Fruit fly (Drosophila melanogaster) whole organism, embryonic: ENCODE data around the gene Tasp1.

Source experiments
- Abd-B ChIP-seq: fragments of 200-800 bp; sonication (Bioruptor generic); optimal IDR thresholded peaks from 2 replicates; lab custom pipeline; 2018; ENCODE audit warnings: missing biosample characterization, mild to moderate bottlenecking, missing genetic modification characterization, moderate library complexity
- Adf1 ChIP-seq: fragments of 200-800 bp; sonication (Bioruptor generic); IDR thresholded peaks from 2 replicates; pipeline ENCODE4 v1.3.6; 2022; ENCODE audit warnings: missing biosample characterization, missing genetic modification characterization
- CG10209 ChIP-seq: fragments of 200-800 bp; sonication (Bioruptor generic); optimal IDR thresholded peaks from 3 replicates; lab custom pipeline; 2017; ENCODE audit warnings: missing biosample characterization, mild to moderate bottlenecking, missing genetic modification characterization, missing genetic modification reagents
- CG10321 ChIP-seq: fragments of 200-800 bp; sonication (Bioruptor generic); IDR thresholded peaks from 2 replicates; pipeline ENCODE4 v1.3.6; 2022; ENCODE audit warnings: missing biosample characterization, missing genetic modification characterization
- CG10654 ChIP-seq: fragments of 200-800 bp; sonication (Bioruptor generic); optimal IDR thresholded peaks from 2 replicates; lab custom pipeline; 2016; ENCODE audit warnings: missing biosample characterization, missing genetic modification characterization
- CG11456 ChIP-seq: fragments of 200-800 bp; sonication (Bioruptor generic); IDR thresholded peaks from 3 replicates; pipeline ENCODE4 v1.3.6; 2022; ENCODE audit warnings: missing biosample characterization, missing genetic modification characterization
- CG12659 ChIP-seq: fragments of 200-800 bp; sonication (Bioruptor generic); optimal IDR thresholded peaks from 3 replicates; lab custom pipeline; 2017; ENCODE audit warnings: mild to moderate bottlenecking, missing biosample characterization, missing genetic modification reagents, missing genetic modification characterization
- CG14860 ChIP-seq: fragments of 200-800 bp; sonication (Bioruptor generic); IDR thresholded peaks from 3 replicates; pipeline ENCODE4 v1.3.6; 2022; ENCODE audit warnings: missing biosample characterization, missing genetic modification characterization; ENCODE audit not compliant: partially characterized antibody
- CG15696 ChIP-seq: fragments of 200-800 bp; sonication (Bioruptor generic); optimal IDR thresholded peaks from 2 replicates; lab custom pipeline; 2019; ENCODE audit warnings: missing biosample characterization, mild to moderate bottlenecking, missing genetic modification characterization, moderate library complexity
- CG16813 ChIP-seq: fragments of 200-800 bp; sonication (Bioruptor generic); IDR thresholded peaks from 3 replicates; pipeline ENCODE4 v1.3.6; 2022; ENCODE audit warnings: missing biosample characterization, missing genetic modification characterization; ENCODE audit not compliant: partially characterized antibody
- CG16863 ChIP-seq: fragments of 200-800 bp; sonication (Bioruptor generic); optimal IDR thresholded peaks from 3 replicates; lab custom pipeline; 2016; ENCODE audit warnings: missing biosample characterization, missing genetic modification characterization
- CG17829 ChIP-seq: fragments of 200-800 bp; optimal IDR thresholded peaks from 2 replicates; lab custom pipeline; 2019; ENCODE audit warnings: missing biosample characterization, mild to moderate bottlenecking, missing genetic modification characterization, moderate library complexity
- CG31224 ChIP-seq: fragments of 200-800 bp; sonication (Bioruptor generic); IDR thresholded peaks from 2 replicates; pipeline ENCODE4 v1.3.6; 2022; ENCODE audit warnings: missing biosample characterization, missing genetic modification characterization
- CG31388 ChIP-seq: fragments of 200-800 bp; sonication (Bioruptor generic); optimal IDR thresholded peaks from 2 replicates; lab custom pipeline; 2016; ENCODE audit warnings: missing biosample characterization, missing genetic modification characterization
- CG32767 ChIP-seq: fragments of 200-800 bp; sonication (Bioruptor generic); IDR thresholded peaks from 2 replicates; pipeline ENCODE4 v1.3.6; 2022; ENCODE audit warnings: missing biosample characterization, missing genetic modification characterization
- CG34376 ChIP-seq: fragments of 200-800 bp; sonication (Bioruptor generic); optimal IDR thresholded peaks from 2 replicates; lab custom pipeline; 2018; ENCODE audit warnings: missing biosample characterization, mild to moderate bottlenecking, missing genetic modification characterization
- CG6175 ChIP-seq: fragments of 200-800 bp; sonication (Bioruptor generic); IDR thresholded peaks from 3 replicates; pipeline ENCODE4 v1.3.6; 2022; ENCODE audit warnings: missing biosample characterization, missing genetic modification characterization
- CG7556 ChIP-seq: fragments of 200-800 bp; sonication (Bioruptor generic); optimal IDR thresholded peaks from 2 replicates; lab custom pipeline; 2017; ENCODE audit warnings: missing biosample characterization, mild to moderate bottlenecking, missing genetic modification characterization
- CG7987 ChIP-seq: fragments of 200-800 bp; sonication (Bioruptor generic); optimal IDR thresholded peaks from 2 replicates; lab custom pipeline; 2018; ENCODE audit warnings: missing biosample characterization, mild to moderate bottlenecking, missing genetic modification characterization, moderate library complexity
- CG8281 ChIP-seq: fragments of 200-800 bp; sonication (Bioruptor generic); optimal IDR thresholded peaks from 2 replicates; lab custom pipeline; 2018; ENCODE audit warnings: missing biosample characterization, mild to moderate bottlenecking, missing genetic modification characterization, moderate library complexity
- CG8290 ChIP-seq, 3 experiments: fragments of 200-800 bp; sonication (Bioruptor generic); optimal IDR thresholded peaks; 2 replicates each; lab custom pipeline; 2016 to 2019; ENCODE audit warnings: missing biosample characterization in 3 of 3, missing genetic modification characterization in 3 of 3, mild to moderate bottlenecking in 2 of 3, moderate library complexity in 1 of 3
- D ChIP-seq, 2 experiments: fragments of 200-800 bp in 1 of 2; fragments of >200 bp in 1 of 2; sonication (Bioruptor generic) in 1 of 2; optimal IDR thresholded peaks; 2 replicates in 1 of 2; 3 replicates in 1 of 2; lab custom pipeline; 2017; ENCODE audit warnings: mild to moderate bottlenecking in 1 of 2, missing biosample characterization in 1 of 2, missing genetic modification characterization in 1 of 2, missing genetic modification reagents in 1 of 2
- Ets65A ChIP-seq: fragments of 200-800 bp; sonication (Bioruptor generic); peaks from one replicate; lab custom pipeline; 2016; ENCODE audit warnings: missing biosample characterization, missing genetic modification characterization
- H15 ChIP-seq: fragments of 200-800 bp; sonication (Bioruptor generic); IDR thresholded peaks from 3 replicates; pipeline ENCODE4 v1.3.6; 2022; ENCODE audit warnings: missing biosample characterization, missing genetic modification characterization
- HHEX ChIP-seq: fragments of 200-800 bp; sonication (Bioruptor generic); optimal IDR thresholded peaks from 3 replicates; lab custom pipeline; 2017; ENCODE audit warnings: missing biosample characterization, mild to moderate bottlenecking, missing genetic modification characterization, missing genetic modification reagents
- MBD-R2 ChIP-seq: fragments of 200-800 bp; sonication (Bioruptor generic); IDR thresholded peaks from 2 replicates; pipeline ENCODE4 v1.3.6; 2022; ENCODE audit warnings: missing biosample characterization, missing genetic modification characterization
- Med ChIP-seq: fragments of 200-800 bp; sonication (Bioruptor generic); peaks from one replicate; lab custom pipeline; 2016; ENCODE audit warnings: missing biosample characterization, missing genetic modification characterization, mild to moderate bottlenecking, inconsistent platforms, moderate library complexity
- NC2α ChIP-seq: fragments of 200-800 bp; sonication (Bioruptor generic); optimal IDR thresholded peaks from 2 replicates; lab custom pipeline; 2016; ENCODE audit warnings: missing biosample characterization, missing genetic modification characterization
- Six4 ChIP-seq: fragments of 200-800 bp; sonication (Bioruptor generic); optimal IDR thresholded peaks from 2 replicates; lab custom pipeline; 2016; ENCODE audit warnings: missing biosample characterization, missing genetic modification characterization
- Trl ChIP-seq, 3 experiments: fragments of >200 bp in 2 of 3; fragments of 200-800 bp in 1 of 3; sonication (Bioruptor generic) in 1 of 3; optimal IDR thresholded peaks; 2 replicates in 1 of 3; 3 replicates in 2 of 3; lab custom pipeline; 2016 to 2017; ENCODE audit warnings: missing biosample characterization in 1 of 3, missing genetic modification characterization in 1 of 3
- Xbp1 ChIP-seq: fragments of 200-800 bp; sonication (Bioruptor generic); optimal IDR thresholded peaks from 3 replicates; lab custom pipeline; 2016; ENCODE audit warnings: missing biosample characterization, mild to moderate bottlenecking, missing genetic modification characterization
- ase ChIP-seq: fragments of 200-800 bp; sonication (Bioruptor generic); IDR thresholded peaks from 3 replicates; pipeline ENCODE4 v1.3.6; 2022; ENCODE audit warnings: missing biosample characterization, missing genetic modification characterization
- bcd ChIP-seq: fragments of 200-800 bp; sonication (Bioruptor generic); optimal IDR thresholded peaks from 2 replicates; lab custom pipeline; 2017; ENCODE audit warnings: missing biosample characterization, mild to moderate bottlenecking, missing genetic modification characterization
- chm ChIP-seq: fragments of 200-800 bp; sonication (Bioruptor generic); IDR thresholded peaks from 2 replicates; pipeline ENCODE4 v1.3.6; 2022; ENCODE audit warnings: missing biosample characterization, missing genetic modification characterization
- cwo ChIP-seq: fragments of 200-800 bp; sonication (Bioruptor generic); optimal IDR thresholded peaks from 3 replicates; lab custom pipeline; 2017; ENCODE audit warnings: missing biosample characterization, missing genetic modification characterization, mild to moderate bottlenecking, moderate library complexity, missing genetic modification reagents
- fd3F ChIP-seq: fragments of 200-800 bp; sonication (Bioruptor generic); optimal IDR thresholded peaks from 2 replicates; lab custom pipeline; 2018; ENCODE audit warnings: missing biosample characterization, mild to moderate bottlenecking, missing genetic modification characterization, moderate library complexity
- fru ChIP-seq: fragments of >200 bp; optimal IDR thresholded peaks from 2 replicates; lab custom pipeline; 2017
- ftz-f1 ChIP-seq: fragments of 200-800 bp; sonication (Bioruptor generic); optimal IDR thresholded peaks from 2 replicates; lab custom pipeline; 2016; ENCODE audit warnings: missing biosample characterization, missing genetic modification characterization
- lab ChIP-seq: fragments of 200-800 bp; sonication (Bioruptor generic); optimal IDR thresholded peaks from 3 replicates; lab custom pipeline; 2017; ENCODE audit warnings: missing biosample characterization, missing genetic modification characterization, mild to moderate bottlenecking, moderate library complexity, missing genetic modification reagents
- onecut ChIP-seq: fragments of 200-800 bp; sonication (Bioruptor generic); IDR thresholded peaks from 2 replicates; pipeline ENCODE4 v1.3.6; 2022; ENCODE audit warnings: missing biosample characterization, missing genetic modification characterization
- pan ChIP-seq, 4 experiments: fragments of >200 bp in 3 of 4; fragments of 200-800 bp in 1 of 4; sonication (Bioruptor generic) in 1 of 4; optimal IDR thresholded peaks in 3 of 4; IDR thresholded peaks in 1 of 4; 2 replicates each; pipeline versions ENCODE4 v1.3.6 to Lab custom; 2017 to 2022; ENCODE audit warnings: missing biosample characterization in 2 of 4, missing genetic modification characterization in 2 of 4, mixed read lengths in 1 of 4
- ro ChIP-seq: fragments of 200-800 bp; sonication (Bioruptor generic); IDR thresholded peaks from 2 replicates; pipeline ENCODE4 v1.3.6; 2022; ENCODE audit warnings: missing biosample characterization, missing genetic modification characterization
- sisA ChIP-seq: fragments of 200-800 bp; sonication (Bioruptor generic); IDR thresholded peaks from 2 replicates; pipeline ENCODE4 v1.3.6; 2022; ENCODE audit warnings: missing biosample characterization, missing genetic modification characterization
- unc-4 ChIP-seq: fragments of 200-800 bp; sonication (Bioruptor generic); IDR thresholded peaks from 2 replicates; pipeline ENCODE4 v1.3.6; 2022; ENCODE audit warnings: missing biosample characterization, missing genetic modification characterization; ENCODE audit not compliant: partially characterized antibody
- vnd ChIP-seq: fragments of 200-800 bp; sonication (Bioruptor generic); IDR thresholded peaks from 3 replicates; pipeline ENCODE4 v1.3.6; 2022; ENCODE audit warnings: missing biosample characterization, missing genetic modification characterization; ENCODE audit not compliant: partially characterized antibody
- yki ChIP-seq: fragments of >200 bp; optimal IDR thresholded peaks from 3 replicates; lab custom pipeline; 2018
- zen ChIP-seq: fragments of 200-800 bp; sonication (Bioruptor generic); optimal IDR thresholded peaks from 3 replicates; lab custom pipeline; 2018; ENCODE audit warnings: missing biosample characterization, mild to moderate bottlenecking, missing genetic modification characterization, moderate library complexity
- zfh2 ChIP-seq: fragments of 200-800 bp; sonication (Bioruptor generic); optimal IDR thresholded peaks from 2 replicates; lab custom pipeline; 2016; ENCODE audit warnings: missing biosample characterization, missing genetic modification characterization

Tasp1 gene

dm6 chr3L:16048086-16048485 lies 39.2 kb downstream of the Tasp1 start (continued):
- TF ChIP-seq lab (GFP tag; lab: Kevin White, UChicago) = peak; percentile 74
- peak; percentile 48 for TF ChIP-seq bcd (GFP tag; lab: Kevin White, UChicago)
- peak; percentile 14 for TF ChIP-seq CG7556 (GFP tag; lab: Kevin White, UChicago)
- no peak for TF ChIP-seq ro (GFP tag; lab: Robert Waterston, UW)
- TF ChIP-seq CG11456 (GFP tag; lab: Robert Waterston, UW) = 0 out of 3 replicates have a peak, but pooled peaks have one; percentile 63
- no peak for TF ChIP-seq CG15696 (tag; lab: Kevin White, UChicago)

DNA sequence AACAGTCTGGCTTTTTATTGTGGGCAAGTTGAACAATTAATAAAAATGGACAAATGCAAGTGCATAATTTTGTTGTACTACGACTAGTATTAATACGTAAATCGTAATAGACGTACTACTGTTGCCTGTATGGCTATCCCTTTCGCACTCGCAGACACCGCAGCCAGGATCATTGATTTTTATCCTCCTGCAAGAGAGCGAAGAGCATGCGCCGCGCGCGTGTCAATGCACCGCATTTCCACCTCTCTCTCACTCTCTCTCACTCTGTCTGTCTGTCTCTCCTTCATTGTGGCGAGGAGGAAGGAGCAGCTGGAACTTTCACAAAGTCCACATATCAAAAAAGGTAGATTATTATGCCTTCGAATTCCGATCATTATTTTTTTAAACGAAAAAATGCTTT lies 40.2 kb downstream of the Tasp1 start:
- TF ChIP-seq HHEX (GFP tag; lab: Kevin White, UChicago) (no peak), vnd (GFP tag; lab: Robert Waterston, UW) (no peak), onecut (peak; percentile 98), Trl (optimal IDR thresholded peaks at IDR 0.05; lab: Kevin White, UChicago) (peak; percentile 67 to 82), Trl (GFP tag; optimal IDR thresholded peaks at IDR 0.05; lab: Kevin White, UChicago) (no peak), ase (GFP tag; lab: Robert Waterston, UW) (no peak), CG32767 (GFP tag; lab: Robert Waterston, UW) (no peak), CG10654 (GFP tag; lab: Kevin White, UChicago) (no peak), CG17829 (tag; lab: Kevin White, UChicago) (no peak), Abd-B (GFP tag; lab: Kevin White, UChicago) (no peak), CG8281 (no peak), CG16863 (no peak), unc-4 (no peak), CG31224 (GFP tag; lab: Robert Waterston, UW) (no peak), cwo (GFP tag; lab: Kevin White, UChicago) (no peak), CG16813 (GFP tag; lab: Robert Waterston, UW) (no peak), fru (lab: Kevin White, UChicago) (no peak), Med (GFP tag; lab: Kevin White, UChicago) (no peak), CG10209 (GFP tag; lab: Kevin White, UChicago) (no peak), Xbp1 (GFP tag; lab: Kevin White, UChicago) (no peak), NC2α (no peak), Ets65A (GFP tag; lab: Kevin White, UChicago) (no peak), pan (optimal IDR thresholded peaks at IDR 0.05; lab: Kevin White, UChicago) (no peak), pan (GFP tag; optimal IDR thresholded peaks at IDR 0.05 in 1 of 2, IDR thresholded peaks at IDR 0.05 in 1 of 2) (no peak), CG8290 (GFP tag; optimal IDR thresholded peaks at IDR 0.05; lab: Kevin White, UChicago) (no peak), CG8290 (tag; optimal IDR thresholded peaks at IDR 0.05; lab: Kevin White, UChicago) (no peak), CG14860 (GFP tag; lab: Robert Waterston, UW) (no peak), CG12659 (GFP tag; lab: Kevin White, UChicago) (no peak), CG31388 (GFP tag; lab: Kevin White, UChicago) (no peak), CG34376 (no peak), CG7987 (GFP tag; lab: Kevin White, UChicago) (peak; percentile 60), fd3F (no peak), Adf1 (GFP tag; lab: Robert Waterston, UW) (no peak), chm (GFP tag; lab: Robert Waterston, UW) (no peak), D (optimal IDR thresholded peaks at IDR 0.05; lab: Kevin White, UChicago) (no peak), D (GFP tag; optimal IDR thresholded peaks at IDR 0.05; lab: Kevin White, UChicago) (no peak), zfh2 (GFP tag; lab: Kevin White, UChicago) (no peak), H15 (GFP tag; lab: Robert Waterston, UW) (no peak), yki (peak; percentile 53), CG6175 (GFP tag; lab: Robert Waterston, UW) (no peak), zen (tag; lab: Kevin White, UChicago) (peak; percentile 10), sisA (no peak), Six4 (GFP tag; lab: Kevin White, UChicago) (no peak), ftz-f1 (GFP tag; lab: Kevin White, UChicago) (no peak), MBD-R2 (GFP tag; lab: Robert Waterston, UW) (0 out of 2 replicates have a peak, but pooled peaks have one; percentile 11), CG10321 (peak; percentile 58)
